Fruit fly (Drosophila melanogaster): ENCODE data around the gene Spt6.

DNA sequence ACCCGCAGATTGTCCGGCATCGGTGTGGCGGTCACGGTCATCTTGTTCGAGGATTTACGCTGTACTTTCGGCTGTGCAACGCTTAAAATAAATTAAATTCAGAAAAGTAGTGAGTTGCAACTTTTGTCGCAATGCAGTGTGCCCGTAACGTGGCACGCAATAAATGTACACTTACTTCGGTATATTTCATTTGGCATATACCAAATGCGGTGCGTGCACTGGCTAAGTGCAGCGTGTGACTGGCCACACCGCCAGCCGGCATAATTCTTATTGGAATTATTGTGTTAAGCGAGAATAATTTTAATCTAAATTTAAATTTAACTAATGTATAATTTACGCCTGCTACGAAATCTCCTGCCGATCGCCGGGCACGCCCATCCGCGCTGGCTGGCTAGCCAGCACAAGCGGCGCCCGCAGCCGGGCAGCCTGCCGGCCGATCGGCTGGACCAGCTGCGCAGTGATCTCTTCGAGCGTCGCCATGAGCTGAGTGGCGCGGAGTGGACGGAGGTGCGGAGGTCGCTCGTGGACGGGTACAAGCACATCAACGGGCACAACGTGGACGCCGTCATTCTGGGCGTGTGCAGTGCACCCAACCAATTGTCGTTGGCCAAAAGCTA is 23.6 kb downstream of the Spt6 start, which contains the start of the genes Rpt4 and mldr:
- TF ChIP-seq CG8478 (optimal IDR thresholded peaks at IDR 0.05) (no peak), CTCF (optimal IDR thresholded peaks at IDR 0.05) (peak in 1 of 2 experiments; percentile 25)

All from S2 (cell line).